Worm (Caenorhabditis elegans) whole organism, midembryonic: ENCODE data around the gene F40D4.12.

Experiments used
- T22C8.4 ChIP-seq: fragments of 200-800 bp; sonication (Bioruptor generic); IDR thresholded peaks from 2 replicates; pipeline ENCODE4 v1.3.6; 2022; ENCODE audit warnings: missing genetic modification characterization, missing compliant biosample characterization
- cog-1 ChIP-seq: sonication (generic microtip); optimal IDR thresholded peaks from 2 replicates; lab custom pipeline; 2016; ENCODE audit warnings: missing genetic modification characterization, missing compliant biosample characterization
- flt-1 ChIP-seq: fragments of 200-800 bp; sonication (Bioruptor generic); IDR thresholded peaks from 2 replicates; pipeline ENCODE4 v1.3.6; 2022; ENCODE audit warnings: missing genetic modification characterization, missing compliant biosample characterization
- klf-2 ChIP-seq: fragments of 200-800 bp; sonication (Bioruptor generic); conservative IDR thresholded peaks from 2 replicates; pipeline ENCODE4 v1.3.6; 2022; ENCODE audit warnings: missing genetic modification reagents, missing genetic modification characterization, missing compliant biosample characterization
- med-1 ChIP-seq: sonication (generic microtip); optimal IDR thresholded peaks from 2 replicates; lab custom pipeline; 2017; ENCODE audit warnings: missing genetic modification characterization, mild to moderate bottlenecking, missing compliant biosample characterization, antibody characterized with exemption, missing genetic modification reagents; ENCODE audit not compliant: insufficient read depth
- ref-1 ChIP-seq: fragments of 200-800 bp; sonication (Bioruptor generic); conservative IDR thresholded peaks from 2 replicates; pipeline ENCODE4 v1.3.6; 2022; ENCODE audit warnings: missing genetic modification reagents, missing genetic modification characterization, missing compliant biosample characterization
- tab-1 ChIP-seq: fragments of 200-800 bp; sonication (Bioruptor generic); IDR thresholded peaks from 2 replicates; pipeline ENCODE4 v1.3.6; 2022; ENCODE audit warnings: missing genetic modification characterization, missing compliant biosample characterization
- ztf-23 ChIP-seq: fragments of 200-800 bp; sonication (Bioruptor generic); IDR thresholded peaks from 2 replicates; pipeline ENCODE4 v1.3.6; 2022; ENCODE audit warnings: missing genetic modification reagents, missing genetic modification characterization, missing compliant biosample characterization
- ztf-29 ChIP-seq: fragments of 200-800 bp; sonication (Bioruptor generic); IDR thresholded peaks from 2 replicates; pipeline ENCODE4 v1.3.6; 2022; ENCODE audit warnings: missing genetic modification reagents, missing genetic modification characterization, missing compliant biosample characterization

The F40D4.12 gene

ce11 chrV:17173738-17174137, 14.1 kb downstream of the F40D4.12 start, which contains the start of gene srbc-25:
Gene srbc-25, plus strand, starts transcription at chrV:17174038.
- TF ChIP-seq flt-1 (GFP tag; lab: Robert Waterston, UW) (no peak), cog-1 (tag; lab: Kevin White, UChicago) (no peak), ref-1 (GFP tag; lab: Robert Waterston, UW) (no peak), T22C8.4 (no peak), klf-2 (GFP tag; lab: Robert Waterston, UW) (no peak), ztf-23 (no peak), med-1 (GFP tag; lab: Kevin White, UChicago) (no peak), tab-1 (GFP tag; lab: Robert Waterston, UW) (no peak), ztf-29 (GFP tag; lab: Robert Waterston, UW) (no peak)

- TF ChIP-seq med-1 (GFP tag; lab: Kevin White, UChicago) (no peak), T22C8.4 (no peak), ztf-23 (no peak), tab-1 (GFP tag; lab: Robert Waterston, UW) (no peak), cog-1 (tag; lab: Kevin White, UChicago) (no peak), klf-2 (GFP tag; lab: Robert Waterston, UW) (no peak), flt-1 (GFP tag; lab: Robert Waterston, UW) (no peak), ztf-29 (GFP tag; lab: Robert Waterston, UW) (no peak), ref-1 (GFP tag; lab: Robert Waterston, UW) (no peak)
Measured at ce11 chrV:17177967-17178366, 18.3 kb downstream of the F40D4.12 start, which contains the start of gene srsx-1. Gene srsx-1, minus strand, starts transcription at chrV:17178067.

- no peak for TF ChIP-seq flt-1 (GFP tag; lab: Robert Waterston, UW)
Measured at ce11 chrV:17178457-17178856, 18.8 kb downstream of the F40D4.12 start, which contains the start of gene srh-174. Gene srh-174, plus strand, starts transcription at chrV:17178757.

- TF ChIP-seq klf-2 (GFP tag; lab: Robert Waterston, UW) (no peak), ztf-23 (no peak), med-1 (GFP tag; lab: Kevin White, UChicago) (no peak), ztf-29 (GFP tag; lab: Robert Waterston, UW) (no peak), cog-1 (tag; lab: Kevin White, UChicago) (no peak), ref-1 (GFP tag; lab: Robert Waterston, UW) (no peak), tab-1 (GFP tag; lab: Robert Waterston, UW) (no peak), flt-1 (GFP tag; lab: Robert Waterston, UW) (no peak), T22C8.4 (no peak)
Measured at ce11 chrV:17182045-17182444, 22.4 kb downstream of the F40D4.12 start, which contains the start of gene srh-159. Gene srh-159, plus strand, starts transcription at chrV:17182345.

ce11 chrV:17190399-17190798, 30.7 kb downstream of the F40D4.12 start, which contains the start of gene str-199:
Gene str-199, minus strand, starts transcription at chrV:17190499.
- TF ChIP-seq cog-1 (tag; lab: Kevin White, UChicago) (no peak), ref-1 (GFP tag; lab: Robert Waterston, UW) (no peak), ztf-23 (no peak), T22C8.4 (no peak), tab-1 (GFP tag; lab: Robert Waterston, UW) (no peak), klf-2 (GFP tag; lab: Robert Waterston, UW) (no peak), ztf-29 (GFP tag; lab: Robert Waterston, UW) (no peak), med-1 (GFP tag; lab: Kevin White, UChicago) (no peak), flt-1 (GFP tag; lab: Robert Waterston, UW) (no peak)

- no peak for TF ChIP-seq ztf-29 (GFP tag; lab: Robert Waterston, UW)
Measured at ce11 chrV:17192238-17192637, 32.6 kb downstream of the F40D4.12 start, which contains the start of gene srz-47. Gene srz-47, minus strand, starts transcription at chrV:17192338.

ce11 chrV:17198926-17199325, 39.3 kb downstream of the F40D4.12 start, which contains the start of gene srz-96:
Gene srz-96, plus strand, starts transcription at chrV:17199226.
- TF ChIP-seq ztf-23 (no peak), ztf-29 (GFP tag; lab: Robert Waterston, UW) (no peak), T22C8.4 (no peak), tab-1 (GFP tag; lab: Robert Waterston, UW) (no peak), cog-1 (tag; lab: Kevin White, UChicago) (no peak), flt-1 (GFP tag; lab: Robert Waterston, UW) (no peak), ref-1 (GFP tag; lab: Robert Waterston, UW) (no peak), klf-2 (GFP tag; lab: Robert Waterston, UW) (no peak), med-1 (GFP tag; lab: Kevin White, UChicago) (no peak)

- TF ChIP-seq tab-1 (GFP tag; lab: Robert Waterston, UW) (no peak), T22C8.4 (no peak), ztf-29 (GFP tag; lab: Robert Waterston, UW) (no peak), med-1 (GFP tag; lab: Kevin White, UChicago) (no peak), ref-1 (GFP tag; lab: Robert Waterston, UW) (no peak), ztf-23 (no peak), cog-1 (tag; lab: Kevin White, UChicago) (no peak)
Measured at ce11 chrV:17201847-17202246, 42.2 kb downstream of the F40D4.12 start, which contains the start of gene Y68A4A.10. Gene Y68A4A.10, plus strand, starts transcription at chrV:17202147.

- TF ChIP-seq med-1 (GFP tag; lab: Kevin White, UChicago) (no peak), ref-1 (GFP tag; lab: Robert Waterston, UW) (no peak), T22C8.4 (no peak), ztf-29 (GFP tag; lab: Robert Waterston, UW) (no peak), klf-2 (GFP tag; lab: Robert Waterston, UW) (no peak), ztf-23 (no peak), tab-1 (GFP tag; lab: Robert Waterston, UW) (no peak), flt-1 (GFP tag; lab: Robert Waterston, UW) (no peak), cog-1 (tag; lab: Kevin White, UChicago) (no peak)
Measured at ce11 chrV:17206469-17206868, 46.8 kb downstream of the F40D4.12 start.

ce11 chrV:17208045-17208444, 48.4 kb downstream of the F40D4.12 start, which contains the start of gene Y68A4A.13:
Gene Y68A4A.13, minus strand, starts transcription at chrV:17208145.
- TF ChIP-seq ztf-29 (GFP tag; lab: Robert Waterston, UW) = no peak
- no peak for TF ChIP-seq tab-1 (GFP tag; lab: Robert Waterston, UW)
- TF ChIP-seq klf-2 (GFP tag; lab: Robert Waterston, UW) = no peak
